Worm (Caenorhabditis elegans) whole organism, late embryonic: Measurements from ENCODE around the gene dyf-4.
A peak's percentile ranks its signal among the peaks of the same experiment; 100 is the strongest.

Source experiments
- K09A11.1 ChIP-seq: sonication (generic microtip); optimal IDR thresholded peaks from 2 replicates; lab custom pipeline; 2017; ENCODE audit warnings: antibody characterized with exemption, mild to moderate bottlenecking, missing genetic modification characterization, missing compliant biosample characterization; ENCODE audit not compliant: insufficient read depth
- gmeb-2 ChIP-seq: sonication (generic microtip); optimal IDR thresholded peaks from 2 replicates; lab custom pipeline; 2016; ENCODE audit warnings: missing genetic modification characterization, inconsistent platforms, missing compliant biosample characterization
- hlh-30 ChIP-seq: sonication (generic microtip); optimal IDR thresholded peaks from 2 replicates; lab custom pipeline; 2017; ENCODE audit warnings: antibody characterized with exemption, missing genetic modification characterization, missing compliant biosample characterization; ENCODE audit not compliant: insufficient read depth
- npax-4 ChIP-seq: sonication (generic microtip); optimal IDR thresholded peaks from 2 replicates; lab custom pipeline; 2016; ENCODE audit warnings: missing genetic modification characterization, missing compliant biosample characterization
- pag-3 ChIP-seq: sonication (generic microtip); optimal IDR thresholded peaks from 2 replicates; lab custom pipeline; 2016; ENCODE audit warnings: missing compliant biosample characterization, missing genetic modification characterization, borderline replicate concordance
- pha-4 ChIP-seq: fragments of 150-350 bp; optimal IDR thresholded peaks from 2 replicates; lab custom pipeline; 2018; ENCODE audit warnings: missing biosample characterization, missing genetic modification reagents, missing genetic modification characterization
- sdc-2 ChIP-seq: sonication (generic microtip); optimal IDR thresholded peaks from 2 replicates; lab custom pipeline; 2016; ENCODE audit warnings: missing genotype, missing genetic modification characterization, missing compliant biosample characterization
- unc-3 ChIP-seq, 2 experiments: fragments of 200-800 bp in 1 of 2; sonication (Bioruptor generic) in 1 of 2; sonication (generic microtip) in 1 of 2; conservative IDR thresholded peaks in 1 of 2; optimal IDR thresholded peaks in 1 of 2; 2 replicates each; pipeline versions ENCODE4 v1.3.6 to Lab custom; 2016 to 2022; ENCODE audit warnings: missing compliant biosample characterization in 2 of 2, missing genetic modification characterization in 2 of 2, missing genetic modification reagents in 1 of 2
- unc-55 ChIP-seq: sonication (generic microtip); optimal IDR thresholded peaks from 2 replicates; lab custom pipeline; 2017; ENCODE audit warnings: missing biosample characterization, missing genetic modification reagents, missing genetic modification characterization

DNA sequence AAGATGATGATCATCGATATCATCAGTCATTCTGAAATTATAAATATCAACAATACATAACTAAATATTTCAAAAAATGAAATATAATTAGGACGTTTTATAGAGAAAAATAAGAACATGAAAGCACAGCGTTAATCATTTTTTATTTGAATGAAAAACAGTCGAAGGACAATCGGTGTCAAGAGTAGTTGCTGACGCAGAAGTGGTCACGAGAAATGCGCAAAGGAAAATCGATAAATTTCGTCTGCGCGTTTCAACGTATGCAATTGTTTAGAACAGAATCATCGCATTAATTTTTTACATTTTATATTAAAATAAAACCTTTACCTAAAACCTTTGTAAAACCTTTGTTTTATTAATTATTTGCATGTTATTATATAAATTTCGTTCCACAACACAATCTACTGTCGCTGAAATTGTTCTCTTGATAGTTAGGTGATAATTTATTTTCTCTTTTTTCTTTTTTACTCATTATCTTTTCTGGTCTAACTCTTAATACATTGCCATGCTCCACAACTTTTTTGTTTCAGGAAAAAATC is 27.7 kb downstream of the dyf-4 start, which contains the start of the genes W04D2.4 and rbm-25:
- no peak for TF ChIP-seq gmeb-2 (tag; lab: Kevin White, UChicago)
- TF ChIP-seq pag-3 (tag; lab: Kevin White, UChicago): no peak
- no peak for TF ChIP-seq unc-55 (GFP tag; lab: Kevin White, UChicago)
- TF ChIP-seq sdc-2 (tag; lab: Kevin White, UChicago): no peak
- no peak for TF ChIP-seq npax-4 (tag; lab: Kevin White, UChicago)
- TF ChIP-seq pha-4 (tag; lab: Kevin White, UChicago): no peak
- no peak for TF ChIP-seq unc-3 (GFP tag; conservative IDR thresholded peaks at IDR 0.05; lab: Robert Waterston, UW)
- no peak for TF ChIP-seq unc-3 (tag; optimal IDR thresholded peaks at IDR 0.05; lab: Kevin White, UChicago)
- peak; percentile 25 for TF ChIP-seq hlh-30 (tag; lab: Kevin White, UChicago)
- no peak for TF ChIP-seq K09A11.1 (tag; lab: Kevin White, UChicago)
